Worm (Caenorhabditis elegans) whole organism, midembryonic: ENCODE data around the gene Y17G9B.2.

Experiments
- T22C8.4 ChIP-seq: fragments of 200-800 bp; sonication (Bioruptor generic); IDR thresholded peaks from 2 replicates; pipeline ENCODE4 v1.3.6; 2022; ENCODE audit warnings: missing genetic modification characterization, missing compliant biosample characterization
- flt-1 ChIP-seq: fragments of 200-800 bp; sonication (Bioruptor generic); IDR thresholded peaks from 2 replicates; pipeline ENCODE4 v1.3.6; 2022; ENCODE audit warnings: missing genetic modification characterization, missing compliant biosample characterization
- med-1 ChIP-seq: sonication (generic microtip); optimal IDR thresholded peaks from 2 replicates; lab custom pipeline; 2017; ENCODE audit warnings: missing genetic modification characterization, mild to moderate bottlenecking, missing compliant biosample characterization, antibody characterized with exemption, missing genetic modification reagents; ENCODE audit not compliant: insufficient read depth
- ref-1 ChIP-seq: fragments of 200-800 bp; sonication (Bioruptor generic); conservative IDR thresholded peaks from 2 replicates; pipeline ENCODE4 v1.3.6; 2022; ENCODE audit warnings: missing genetic modification reagents, missing genetic modification characterization, missing compliant biosample characterization
- tab-1 ChIP-seq: fragments of 200-800 bp; sonication (Bioruptor generic); IDR thresholded peaks from 2 replicates; pipeline ENCODE4 v1.3.6; 2022; ENCODE audit warnings: missing genetic modification characterization, missing compliant biosample characterization
- ztf-29 ChIP-seq: fragments of 200-800 bp; sonication (Bioruptor generic); IDR thresholded peaks from 2 replicates; pipeline ENCODE4 v1.3.6; 2022; ENCODE audit warnings: missing genetic modification reagents, missing genetic modification characterization, missing compliant biosample characterization

DNA sequence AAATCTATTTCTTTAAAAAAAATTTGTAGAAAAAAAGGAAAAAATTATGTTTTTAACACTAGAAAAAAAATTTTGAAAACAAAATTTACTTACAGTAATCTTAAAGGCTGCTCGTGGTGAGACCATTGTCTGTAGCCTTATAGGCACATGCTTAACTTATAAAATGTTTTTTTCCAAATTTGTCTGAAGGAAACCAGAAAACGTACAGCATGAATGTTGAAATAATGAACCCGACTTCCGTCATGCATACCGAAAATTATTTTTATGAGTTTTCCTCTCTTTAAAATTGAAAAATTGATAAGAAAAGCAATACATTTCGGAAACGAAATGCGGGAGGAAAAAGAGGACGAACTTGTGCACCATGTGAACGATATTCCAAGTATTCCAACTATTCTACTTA lies 7.8 kb downstream of the Y17G9B.2 start, which contains the start of gene R11E3.2:
- TF ChIP-seq flt-1 (GFP tag; lab: Robert Waterston, UW) (no peak), med-1 (GFP tag; lab: Kevin White, UChicago) (no peak), tab-1 (GFP tag; lab: Robert Waterston, UW) (no peak), ref-1 (GFP tag; lab: Robert Waterston, UW) (no peak), T22C8.4 (GFP tag; lab: Robert Waterston, UW) (no peak), ztf-29 (GFP tag; lab: Robert Waterston, UW) (no peak)
